Worm (Caenorhabditis elegans): ENCODE measurements around the gene T14G8.3.

Gene T14G8.3

DNA sequence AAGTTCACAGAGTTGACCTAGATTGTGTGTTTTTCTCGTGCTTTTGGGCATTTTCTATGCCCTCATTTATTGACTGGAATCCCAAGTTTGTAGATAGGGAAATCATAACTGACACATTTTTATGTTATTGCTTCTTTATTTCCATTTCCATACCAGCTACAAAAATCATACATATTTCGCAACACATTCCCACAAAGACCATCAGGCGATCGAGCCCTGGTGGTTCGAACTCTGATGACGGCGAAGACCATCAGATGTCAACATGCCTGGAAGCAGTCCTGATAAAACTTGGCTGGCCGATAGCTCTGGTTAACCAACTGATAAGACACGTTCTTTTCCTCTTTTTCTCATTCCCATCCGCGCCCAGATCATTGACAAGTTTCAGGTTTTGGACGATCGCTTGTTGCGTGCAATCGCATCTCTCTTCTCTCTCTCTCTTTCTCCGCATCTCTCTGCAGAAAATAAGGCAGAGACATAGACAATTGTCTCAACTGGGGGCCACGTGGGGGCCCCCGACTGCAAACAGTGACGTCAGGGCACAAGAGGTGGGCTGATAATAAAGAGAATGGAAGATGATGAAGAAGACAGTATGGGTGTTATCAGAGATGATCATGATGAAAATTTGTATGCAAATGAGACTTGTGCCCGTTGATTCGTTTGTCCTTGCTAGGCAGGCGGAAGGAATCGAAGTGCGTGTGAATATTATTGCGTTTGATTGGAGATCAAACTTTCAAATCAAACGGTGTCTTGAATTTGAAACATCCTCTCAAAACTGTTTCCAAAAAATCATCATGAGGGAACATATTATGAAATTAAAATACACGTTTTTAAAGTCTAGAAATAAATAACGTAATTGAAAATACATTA, 11.2 kb downstream of the T14G8.3 start (continued):
- 0 out of 2 replicates have a peak, but pooled peaks have one; percentile 49 for TF ChIP-seq lin-26 (GFP tag; IDR thresholded peaks at IDR 0.05)
- peak; percentile 77 for TF ChIP-seq unc-62 (GFP tag; optimal IDR thresholded peaks at IDR 0.05)
- no peak for TF ChIP-seq dpl-1 (GFP tag; optimal IDR thresholded peaks at IDR 0.05)
- TF ChIP-seq B0035.1 (tag; optimal IDR thresholded peaks at IDR 0.05) = no peak
- TF ChIP-seq hlh-12 (tag; optimal IDR thresholded peaks at IDR 0.05) = no peak
- no peak for TF ChIP-seq D2030.7 (GFP tag; IDR thresholded peaks at IDR 0.05)
- TF ChIP-seq attf-5 (GFP tag; optimal IDR thresholded peaks at IDR 0.05) = peak; percentile 78
- no peak for TF ChIP-seq F10E7.11 (tag; optimal IDR thresholded peaks at IDR 0.05)
- peak; percentile 65; the same call in 1 of the 2 replicates for TF ChIP-seq C06A6.2 (GFP tag; conservative IDR thresholded peaks at IDR 0.05)
- TF ChIP-seq let-526 (GFP tag; IDR thresholded peaks at IDR 0.05) = peak; percentile 56; the same call in 1 of the 2 replicates
- peak; percentile 43 for TF ChIP-seq ztf-18 (tag; optimal IDR thresholded peaks at IDR 0.05)
- peak; percentile 88 for TF ChIP-seq lin-40 (tag; optimal IDR thresholded peaks at IDR 0.05)
- TF ChIP-seq B0336.3 (GFP tag; IDR thresholded peaks at IDR 0.05) = peak; percentile 96
- no peak for TF ChIP-seq efl-1 (GFP tag; optimal IDR thresholded peaks at IDR 0.05)
- TF ChIP-seq ztf-22 (GFP tag; optimal IDR thresholded peaks at IDR 0.05) = peak; percentile 99
- no peak for TF ChIP-seq F39B2.1 (GFP tag; IDR thresholded peaks at IDR 0.05)
- no peak for TF ChIP-seq ama-1 (optimal IDR thresholded peaks at IDR 0.05)
- no peak for TF ChIP-seq ama-1 (GFP tag; optimal IDR thresholded peaks at IDR 0.05)
- peak; percentile 85 for TF ChIP-seq dox-1 (GFP tag; IDR thresholded peaks at IDR 0.05)
- peak; percentile 61 for TF ChIP-seq mcd-1 (GFP tag; IDR thresholded peaks at IDR 0.05)
- TF ChIP-seq nhr-90 (tag; optimal IDR thresholded peaks at IDR 0.05) = peak; percentile 93
- TF ChIP-seq K12H6.12 (tag; optimal IDR thresholded peaks at IDR 0.05) = peak; percentile 74
- TF ChIP-seq repo-1 (tag; optimal IDR thresholded peaks at IDR 0.05) = peak; percentile 57
- TF ChIP-seq let-607 (tag; optimal IDR thresholded peaks at IDR 0.05) = peak; percentile 90 to 96
- peak; percentile 79 for TF ChIP-seq sptf-2 (GFP tag; optimal IDR thresholded peaks at IDR 0.05)
- peak; percentile 70 for TF ChIP-seq gei-17 (GFP tag; optimal IDR thresholded peaks at IDR 0.05)
- no peak for TF ChIP-seq F52B5.7 (tag; optimal IDR thresholded peaks at IDR 0.05)
- TF ChIP-seq lin-54 (GFP tag; optimal IDR thresholded peaks at IDR 0.05) = peak; percentile 54
- TF ChIP-seq F55B11.4 (tag; optimal IDR thresholded peaks at IDR 0.05; ENCODE audit: borderline replicate concordance, insufficient read depth) = no peak
- no peak for TF ChIP-seq Y79H2A.3 (GFP tag; conservative IDR thresholded peaks at IDR 0.05)
- TF ChIP-seq lir-1 (GFP tag; conservative IDR thresholded peaks at IDR 0.05) = 0 out of 2 replicates have a peak, but pooled peaks have one; percentile 51
- peak; percentile 67 for TF ChIP-seq tbp1 (GFP tag; optimal IDR thresholded peaks at IDR 0.05)
- no peak for TF ChIP-seq akir-1 (GFP tag; optimal IDR thresholded peaks at IDR 0.05)
- TF ChIP-seq F57C9.4 (tag; optimal IDR thresholded peaks at IDR 0.05) = no peak
- no peak for TF ChIP-seq bed-1 (GFP tag; IDR thresholded peaks at IDR 0.05)
- peak; percentile 72; the same call in 1 of the 2 replicates for TF ChIP-seq nfyb-1 (GFP tag; IDR thresholded peaks at IDR 0.05)
- no peak for TF ChIP-seq madf-8 (GFP tag; conservative IDR thresholded peaks at IDR 0.05)
- peak; percentile 12 for TF ChIP-seq mxl-1 (tag; optimal IDR thresholded peaks at IDR 0.05)
- no peak for TF ChIP-seq attf-6 (GFP tag; IDR thresholded peaks at IDR 0.05)
- no peak for TF ChIP-seq attf-3 (GFP tag; conservative IDR thresholded peaks at IDR 0.05)
- peak; percentile 72 for TF ChIP-seq madf-10 (tag; optimal IDR thresholded peaks at IDR 0.05)
- TF ChIP-seq die-1 (tag; optimal IDR thresholded peaks at IDR 0.05) = peak; percentile 40
- TF ChIP-seq tlf-1 (GFP tag; optimal IDR thresholded peaks at IDR 0.05) = peak; percentile 85
- TF ChIP-seq zfh-2 (GFP tag; conservative IDR thresholded peaks at IDR 0.05) = peak; percentile 93
- TF ChIP-seq cebp-1 (GFP tag; IDR thresholded peaks at IDR 0.05) = peak; percentile 95
- peak; percentile 98 for TF ChIP-seq cebp-1 (tag; optimal IDR thresholded peaks at IDR 0.05)
- TF ChIP-seq ets-4 (GFP tag; optimal IDR thresholded peaks at IDR 0.05) = peak; percentile 98
- TF ChIP-seq ceh-27 (GFP tag; optimal IDR thresholded peaks at IDR 0.05) = no peak
